Worm (Caenorhabditis elegans) whole organism, early embryonic: ENCODE measurements around the gene W03C9.6.

Experiments
- B0310.2 ChIP-seq: sonication (generic microtip); optimal IDR thresholded peaks from 2 replicates; lab custom pipeline; 2016; ENCODE audit warnings: mild to moderate bottlenecking, missing genetic modification characterization, missing compliant biosample characterization
- F13C5.2 ChIP-seq: sonication (generic microtip); optimal IDR thresholded peaks from 2 replicates; lab custom pipeline; 2017; ENCODE audit warnings: mild to moderate bottlenecking, missing genetic modification characterization, inconsistent platforms, missing compliant biosample characterization
- ama-1 ChIP-seq: fragments of 150-350 bp; optimal IDR thresholded peaks from 2 replicates; lab custom pipeline; 2014
- ceh-36 ChIP-seq: sonication (generic microtip); optimal IDR thresholded peaks from 2 replicates; lab custom pipeline; 2016; ENCODE audit warnings: missing genetic modification characterization, inconsistent platforms, missing compliant biosample characterization
- ets-7 ChIP-seq: sonication (generic microtip); optimal IDR thresholded peaks from 2 replicates; lab custom pipeline; 2016; ENCODE audit warnings: missing genotype, missing genetic modification characterization, missing compliant biosample characterization
- flt-1 ChIP-seq: fragments of 200-800 bp; sonication (Bioruptor generic); IDR thresholded peaks from 2 replicates; pipeline ENCODE4 v1.3.6; 2022; ENCODE audit warnings: missing genetic modification characterization, missing compliant biosample characterization
- hmg-4 ChIP-seq: fragments of 200-800 bp; sonication (Bioruptor generic); optimal IDR thresholded peaks from 2 replicates; lab custom pipeline; 2018; ENCODE audit warnings: mild to moderate bottlenecking, missing genetic modification characterization, missing compliant biosample characterization
- hnd-1 ChIP-seq: sonication (generic microtip); optimal IDR thresholded peaks from 2 replicates; lab custom pipeline; 2016; ENCODE audit warnings: missing genetic modification characterization, missing compliant biosample characterization
- scrt-1 ChIP-seq: fragments of 200-800 bp; sonication (Bioruptor generic); IDR thresholded peaks from 2 replicates; pipeline ENCODE4 v1.3.6; 2022; ENCODE audit warnings: missing genetic modification characterization, missing compliant biosample characterization
- tbx-11 ChIP-seq: fragments of 200-800 bp; sonication (Bioruptor generic); IDR thresholded peaks from 2 replicates; pipeline ENCODE4 v1.3.6; 2022; ENCODE audit warnings: missing genetic modification characterization, missing compliant biosample characterization

DNA sequence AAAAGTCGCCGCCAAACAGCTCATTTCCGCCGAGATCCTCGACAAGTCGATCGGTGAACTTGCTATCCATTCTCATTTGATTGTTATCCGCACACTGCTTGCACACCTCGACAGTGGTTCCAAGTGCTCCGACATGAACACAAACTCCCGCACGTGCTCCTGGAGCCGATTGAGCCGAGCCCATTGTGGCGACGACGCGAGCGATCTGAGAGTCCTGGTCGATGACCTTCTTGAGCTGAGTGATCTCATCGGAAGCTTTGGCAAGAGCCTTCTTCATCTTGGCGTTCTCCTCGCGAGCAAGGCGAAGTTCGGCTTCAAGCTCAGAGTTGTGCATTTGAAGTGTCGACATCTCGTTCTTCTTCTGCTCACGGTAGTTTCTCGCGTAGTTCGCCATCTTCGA is 24.2 kb downstream of the W03C9.6 start:
- TF ChIP-seq ama-1 (lab: Kevin White, UChicago) (no peak), B0310.2 (tag; lab: Kevin White, UChicago) (no peak), flt-1 (GFP tag; lab: Robert Waterston, UW) (no peak), scrt-1 (no peak), hnd-1 (tag; lab: Kevin White, UChicago) (no peak), F13C5.2 (tag; lab: Kevin White, UChicago) (no peak), ets-7 (tag; lab: Kevin White, UChicago) (no peak), tbx-11 (GFP tag; lab: Robert Waterston, UW) (no peak), ceh-36 (no peak), hmg-4 (GFP tag; lab: Kevin White, UChicago) (no peak)
